Fruit fly (Drosophila melanogaster): ENCODE results near the gene yip2.
A peak's percentile ranks its signal among the peaks of the same experiment; 100 is the strongest.

DNA sequence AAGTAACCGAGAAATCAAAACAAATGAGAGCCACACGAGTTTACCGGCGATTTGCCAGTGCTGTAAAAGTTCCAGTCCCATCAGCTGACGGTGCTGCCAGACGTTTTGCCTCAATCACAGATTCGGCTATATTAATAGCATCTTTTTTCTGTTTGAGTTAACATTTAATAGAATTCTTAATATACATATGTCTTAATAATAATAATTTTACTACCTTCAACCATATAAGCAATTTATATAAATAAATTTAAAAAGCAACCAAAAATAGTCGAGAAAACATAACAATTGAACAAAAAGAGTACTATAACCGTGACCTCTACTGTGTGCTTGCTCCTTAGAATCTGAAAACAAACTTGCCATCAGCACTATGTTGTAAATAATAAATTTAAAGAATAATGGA lies 39.1 kb downstream of the yip2 start, which contains the start of the genes CG13126 and CG4709:
- no peak for TF ChIP-seq CG9876 (GFP tag; optimal IDR thresholded peaks at IDR 0.05)
- TF ChIP-seq pho (GFP tag; optimal IDR thresholded peaks at IDR 0.05): no peak
- peak; percentile 60 for TF ChIP-seq Rx (GFP tag; IDR thresholded peaks at IDR 0.05)

Data from whole organism, embryonic.